Worm (Caenorhabditis elegans) whole organism, late embryonic: Measurements from ENCODE around the gene mett-10.

Source experiments
- C38D4.7 ChIP-seq: fragments of 200-800 bp; sonication (Bioruptor generic); optimal IDR thresholded peaks from 2 replicates; lab custom pipeline; 2018; ENCODE audit warnings: mild to moderate bottlenecking, missing genetic modification characterization, moderate library complexity, missing compliant biosample characterization
- F13H6.1 ChIP-seq: sonication (generic microtip); optimal IDR thresholded peaks from 2 replicates; lab custom pipeline; 2016; ENCODE audit warnings: missing genetic modification characterization, missing compliant biosample characterization
- ceh-24 ChIP-seq: sonication (generic microtip); optimal IDR thresholded peaks from 2 replicates; lab custom pipeline; 2016; ENCODE audit warnings: mild to moderate bottlenecking, missing genetic modification characterization, missing compliant biosample characterization
- ceh-9 ChIP-seq: sonication (generic microtip); optimal IDR thresholded peaks from 2 replicates; lab custom pipeline; 2016; ENCODE audit warnings: mild to moderate bottlenecking, missing genetic modification characterization, inconsistent platforms, missing compliant biosample characterization
- dve-1 ChIP-seq: sonication (generic microtip); optimal IDR thresholded peaks from 2 replicates; lab custom pipeline; 2017; ENCODE audit warnings: antibody characterized with exemption, mild to moderate bottlenecking, missing genetic modification characterization, missing compliant biosample characterization
- pha-4 ChIP-seq: fragments of 150-350 bp; optimal IDR thresholded peaks from 2 replicates; lab custom pipeline; 2018; ENCODE audit warnings: missing biosample characterization, missing genetic modification reagents, missing genetic modification characterization

- TF ChIP-seq F13H6.1 (tag; lab: Kevin White, UChicago) = no peak
- no peak for TF ChIP-seq dve-1 (tag; lab: Kevin White, UChicago)
- TF ChIP-seq ceh-9 (tag; lab: Kevin White, UChicago) = no peak
- TF ChIP-seq pha-4 (tag; lab: Kevin White, UChicago) = no peak
- TF ChIP-seq ceh-24 (tag; lab: Kevin White, UChicago) = no peak
- no peak for TF ChIP-seq C38D4.7 (GFP tag; lab: Kevin White, UChicago)
Measured at ce11 chrIII:10095377-10095776, 19.5 kb upstream of the mett-10 start.
